Worm (Caenorhabditis elegans) whole organism, L1 larva: ENCODE results near the gene VM106R.1.

ENCODE experiments used
- F16B12.6 ChIP-seq: fragments of 150-350 bp; optimal IDR thresholded peaks from 2 replicates; lab custom pipeline; 2014; ENCODE audit warnings: missing biosample characterization, missing genetic modification characterization
- aha-1 ChIP-seq: fragments of 150-350 bp; optimal IDR thresholded peaks from 2 replicates; lab custom pipeline; 2014; ENCODE audit warnings: missing biosample characterization, missing genetic modification characterization
- ama-1 ChIP-seq: fragments of 150-350 bp; optimal IDR thresholded peaks from 2 replicates; lab custom pipeline; 2014
- blmp-1 ChIP-seq: fragments of 150-350 bp; optimal IDR thresholded peaks from 2 replicates; lab custom pipeline; 2014; ENCODE audit warnings: missing biosample characterization, missing genetic modification characterization
- ceh-8 ChIP-seq: fragments of 200-800 bp; sonication (Bioruptor generic); optimal IDR thresholded peaks from 2 replicates; lab custom pipeline; 2018; ENCODE audit warnings: mild to moderate bottlenecking, missing genetic modification characterization, moderate library complexity, missing compliant biosample characterization
- ceh-82 ChIP-seq, 3 experiments: fragments of 150-350 bp in 1 of 3; sonication (generic microtip) in 2 of 3; optimal IDR thresholded peaks; 2 replicates each; lab custom pipeline; 2014 to 2017; ENCODE audit warnings: missing biosample characterization in 3 of 3, missing genetic modification characterization in 3 of 3
- ceh-88 ChIP-seq: fragments of 200-800 bp; sonication (Bioruptor generic); IDR thresholded peaks from 2 replicates; pipeline ENCODE4 v1.3.6; 2022; ENCODE audit warnings: missing genetic modification characterization, missing compliant biosample characterization
- ceh-90 ChIP-seq: sonication (generic microtip); optimal IDR thresholded peaks from 2 replicates; lab custom pipeline; 2016; ENCODE audit warnings: missing genetic modification characterization, missing compliant biosample characterization
- dsc-1 ChIP-seq: sonication (generic microtip); optimal IDR thresholded peaks from 2 replicates; lab custom pipeline; 2016; ENCODE audit warnings: mild to moderate bottlenecking, missing genetic modification characterization, missing compliant biosample characterization
- efl-1 ChIP-seq, 4 experiments: fragments of 150-350 bp; optimal IDR thresholded peaks in 3 of 4; peaks in 1 of 4; 1 replicate in 1 of 4; 2 replicates in 3 of 4; lab custom pipeline; 2014; ENCODE audit warnings: missing biosample characterization in 2 of 4, missing genetic modification characterization in 2 of 4, missing genetic modification reagents in 2 of 4
- egl-13 ChIP-seq: sonication (generic microtip); optimal IDR thresholded peaks from 2 replicates; lab custom pipeline; 2016; ENCODE audit warnings: missing genotype, missing genetic modification reagents, missing genetic modification characterization, missing compliant biosample characterization
- elt-2 ChIP-seq: sonication (generic microtip); optimal IDR thresholded peaks from 2 replicates; lab custom pipeline; 2016; ENCODE audit warnings: missing genetic modification characterization, mild to moderate bottlenecking, inconsistent platforms, missing compliant biosample characterization, missing genetic modification reagents
- ets-5 ChIP-seq: fragments of 200-800 bp; sonication (Bioruptor generic); IDR thresholded peaks from 2 replicates; pipeline ENCODE4 v1.3.6; 2022; ENCODE audit warnings: missing genetic modification characterization, missing compliant biosample characterization
- fkh-10 ChIP-seq: sonication (generic microtip); optimal IDR thresholded peaks from 2 replicates; lab custom pipeline; 2017; ENCODE audit warnings: missing biosample characterization, missing genetic modification reagents, missing genetic modification characterization
- fos-1 ChIP-seq: fragments of 150-350 bp; optimal IDR thresholded peaks from 2 replicates; lab custom pipeline; 2014; ENCODE audit warnings: missing biosample characterization, missing genetic modification characterization
- hlh-4 ChIP-seq: sonication (generic microtip); optimal IDR thresholded peaks from 2 replicates; lab custom pipeline; 2016; ENCODE audit warnings: mild to moderate bottlenecking, missing genetic modification characterization, missing compliant biosample characterization
- hpl-2 ChIP-seq: fragments of 150-350 bp; optimal IDR thresholded peaks from 2 replicates; lab custom pipeline; 2014; ENCODE audit warnings: missing biosample characterization, missing genetic modification reagents, missing genetic modification characterization
- irx-1 ChIP-seq: sonication (generic microtip); optimal IDR thresholded peaks from 2 replicates; lab custom pipeline; 2016; ENCODE audit warnings: missing genetic modification characterization, missing compliant biosample characterization
- lin-14 ChIP-seq: fragments of 200-800 bp; sonication (Bioruptor generic); optimal IDR thresholded peaks from 2 replicates; lab custom pipeline; 2018; ENCODE audit warnings: mild to moderate bottlenecking, missing genetic modification characterization, moderate library complexity, missing compliant biosample characterization
- lin-35 ChIP-seq, 2 experiments: fragments of 150-350 bp; optimal IDR thresholded peaks; 2 replicates each; lab custom pipeline; 2014; ENCODE audit warnings: missing biosample characterization in 2 of 2, missing genetic modification characterization in 2 of 2, missing genetic modification reagents in 2 of 2
- lin-39 ChIP-seq: fragments of 150-350 bp; optimal IDR thresholded peaks from 2 replicates; lab custom pipeline; 2014; ENCODE audit warnings: missing biosample characterization, missing genetic modification reagents, missing genetic modification characterization
- lir-3 ChIP-seq: sonication (generic microtip); optimal IDR thresholded peaks from 2 replicates; lab custom pipeline; 2016; ENCODE audit warnings: mild to moderate bottlenecking, missing genetic modification characterization, moderate library complexity, missing compliant biosample characterization; ENCODE audit not compliant: poor library complexity
- lsy-2 ChIP-seq, 2 experiments: fragments of 150-350 bp; optimal IDR thresholded peaks; 2 replicates each; lab custom pipeline; 2014; ENCODE audit warnings: missing biosample characterization in 2 of 2, missing genetic modification characterization in 2 of 2
- nhr-12 ChIP-seq: sonication (generic microtip); optimal IDR thresholded peaks from 2 replicates; lab custom pipeline; 2017; ENCODE audit warnings: missing biosample characterization, missing genetic modification characterization
- nhr-20 ChIP-seq: sonication (generic microtip); optimal IDR thresholded peaks from 2 replicates; lab custom pipeline; 2016; ENCODE audit warnings: mild to moderate bottlenecking, missing genetic modification characterization, missing compliant biosample characterization
- nhr-237 ChIP-seq: fragments of 150-350 bp; optimal IDR thresholded peaks from 2 replicates; lab custom pipeline; 2014; ENCODE audit warnings: missing biosample characterization, missing genetic modification characterization
- nhr-71 ChIP-seq: sonication (generic microtip); optimal IDR thresholded peaks from 2 replicates; lab custom pipeline; 2016; ENCODE audit warnings: mild to moderate bottlenecking, missing genetic modification characterization, moderate library complexity, missing compliant biosample characterization
- nhr-76 ChIP-seq: sonication (generic microtip); optimal IDR thresholded peaks from 2 replicates; lab custom pipeline; 2017; ENCODE audit warnings: missing biosample characterization, missing genetic modification characterization
- nhr-85 ChIP-seq: sonication (generic microtip); peaks from one replicate; lab custom pipeline; 2016; ENCODE audit warnings: missing genetic modification characterization, inconsistent platforms, missing compliant biosample characterization
- nhr-90 ChIP-seq: sonication (generic microtip); optimal IDR thresholded peaks from 2 replicates; lab custom pipeline; 2016; ENCODE audit warnings: mild to moderate bottlenecking, missing genetic modification characterization, missing compliant biosample characterization; ENCODE audit not compliant: poor library complexity
- pag-3 ChIP-seq: sonication (generic microtip); optimal IDR thresholded peaks from 2 replicates; lab custom pipeline; 2017; ENCODE audit warnings: missing genetic modification characterization, mild to moderate bottlenecking, missing compliant biosample characterization, antibody characterized with exemption, borderline replicate concordance; ENCODE audit not compliant: insufficient read depth
- snpc-4 ChIP-seq: fragments of 150-350 bp; optimal IDR thresholded peaks from 2 replicates; lab custom pipeline; 2014; ENCODE audit warnings: missing biosample characterization, missing genetic modification characterization
- snu-23 ChIP-seq: sonication (generic microtip); optimal IDR thresholded peaks from 2 replicates; lab custom pipeline; 2016; ENCODE audit warnings: missing genetic modification characterization, missing compliant biosample characterization
- tbx-2 ChIP-seq: sonication (generic microtip); optimal IDR thresholded peaks from 2 replicates; lab custom pipeline; 2016; ENCODE audit warnings: missing genetic modification characterization, missing compliant biosample characterization
- tlp-1 ChIP-seq: fragments of 150-350 bp; optimal IDR thresholded peaks from 2 replicates; lab custom pipeline; 2014; ENCODE audit warnings: missing biosample characterization, missing genetic modification characterization
- zag-1 ChIP-seq: fragments of 150-350 bp; optimal IDR thresholded peaks from 2 replicates; lab custom pipeline; 2014; ENCODE audit warnings: missing biosample characterization, missing genetic modification characterization
- zip-4 ChIP-seq: fragments of 200-800 bp; sonication (Bioruptor generic); optimal IDR thresholded peaks from 2 replicates; lab custom pipeline; 2018; ENCODE audit warnings: mild to moderate bottlenecking, missing genetic modification characterization, moderate library complexity, missing compliant biosample characterization

The VM106R.1 gene

DNA sequence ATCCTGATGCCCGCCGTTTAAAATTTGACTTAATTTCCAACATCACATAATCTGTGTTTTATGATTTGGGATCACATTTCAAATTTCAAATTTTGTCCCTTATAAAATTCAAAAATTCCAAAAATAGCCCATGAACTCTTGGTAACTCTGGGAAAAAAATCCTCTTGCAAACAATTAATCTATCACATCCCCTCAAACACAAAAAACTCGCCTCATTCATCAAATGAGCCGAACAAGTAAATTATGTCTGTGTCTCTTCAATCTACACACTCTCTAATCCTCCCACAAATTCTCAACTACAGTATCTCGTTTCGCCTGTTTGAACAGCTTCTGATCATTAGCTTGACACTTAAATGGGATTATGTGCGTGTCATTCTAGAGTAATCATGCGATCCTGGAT is 18.3 kb downstream of the VM106R.1 start, which contains the start of gene msrp-7:
TSS of gene msrp-7 (plus strand) at position 301 of the 400 bp plus-strand sequence.
- TF ChIP-seq zip-4 (GFP tag; lab: Kevin White, UChicago): no peak
- no peak for TF ChIP-seq ets-5 (GFP tag; lab: Robert Waterston, UW)
- TF ChIP-seq elt-2 (tag; lab: Kevin White, UChicago): no peak
- no peak for TF ChIP-seq lin-39 (tag; lab: Kevin White, UChicago)
- no peak for TF ChIP-seq efl-1 (optimal IDR thresholded peaks at IDR 0.05; lab: Kevin White, UChicago)
- no peak for TF ChIP-seq efl-1 (GFP tag; optimal IDR thresholded peaks at IDR 0.05 in 1 of 2; lab: Kevin White, UChicago)
- TF ChIP-seq pag-3 (tag; lab: Kevin White, UChicago): no peak
- no peak for TF ChIP-seq F16B12.6 (tag; lab: Kevin White, UChicago)
- no peak for TF ChIP-seq egl-13
- TF ChIP-seq nhr-20 (tag; lab: Kevin White, UChicago): no peak
- no peak for TF ChIP-seq fos-1 (tag; lab: Kevin White, UChicago)
- no peak for TF ChIP-seq zag-1 (tag; lab: Kevin White, UChicago)
- no peak for TF ChIP-seq ceh-88
- TF ChIP-seq nhr-237: no peak
- TF ChIP-seq aha-1 (tag; lab: Kevin White, UChicago): no peak
- TF ChIP-seq lin-35 (GFP tag; optimal IDR thresholded peaks at IDR 0.05; lab: Kevin White, UChicago): no peak
- no peak for TF ChIP-seq hpl-2 (GFP tag; lab: Kevin White, UChicago)
- TF ChIP-seq ceh-82 (tag; optimal IDR thresholded peaks at IDR 0.05; lab: Kevin White, UChicago): no peak
- TF ChIP-seq nhr-85 (tag; lab: Kevin White, UChicago): no peak
- no peak for TF ChIP-seq hlh-4 (tag; lab: Kevin White, UChicago)
- TF ChIP-seq, all 84 proteins: peak for 0

DNA sequence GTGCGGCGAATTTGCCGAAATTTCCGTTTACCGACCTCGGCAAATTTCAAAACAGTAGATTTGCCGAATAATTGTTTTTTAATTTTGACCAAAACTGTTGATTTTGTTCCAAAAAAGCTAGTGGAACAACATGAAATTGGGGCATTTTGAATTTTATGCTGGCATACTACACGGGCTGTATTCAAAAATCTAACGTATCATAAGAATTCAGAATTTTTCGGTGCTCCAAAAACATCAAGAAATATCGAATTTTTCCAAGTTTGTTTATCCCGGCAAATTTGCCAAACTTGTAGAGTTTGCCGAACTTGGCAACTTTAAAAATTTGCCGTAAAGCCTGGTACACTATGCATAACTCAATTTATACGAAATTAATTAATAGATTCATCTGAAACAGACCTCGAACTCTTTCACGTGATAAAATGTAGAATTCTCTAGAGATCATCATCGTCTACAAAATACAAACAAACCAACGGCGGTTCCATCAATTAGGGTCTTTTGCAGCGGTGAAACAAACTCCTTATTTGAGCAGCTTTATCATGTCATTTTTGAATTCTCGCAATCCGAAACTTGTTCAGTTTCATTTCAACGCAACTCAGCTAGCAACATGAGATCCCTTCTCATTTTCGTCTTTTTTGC is 20.2 kb downstream of the VM106R.1 start, which contains the start of gene R06F6.14:
TSS of gene R06F6.14 (plus strand) at position 586 of the 636 bp plus-strand sequence.
- TF ChIP-seq nhr-76 (tag; lab: Kevin White, UChicago): no peak
- no peak for TF ChIP-seq tbx-2 (tag; lab: Kevin White, UChicago)

DNA sequence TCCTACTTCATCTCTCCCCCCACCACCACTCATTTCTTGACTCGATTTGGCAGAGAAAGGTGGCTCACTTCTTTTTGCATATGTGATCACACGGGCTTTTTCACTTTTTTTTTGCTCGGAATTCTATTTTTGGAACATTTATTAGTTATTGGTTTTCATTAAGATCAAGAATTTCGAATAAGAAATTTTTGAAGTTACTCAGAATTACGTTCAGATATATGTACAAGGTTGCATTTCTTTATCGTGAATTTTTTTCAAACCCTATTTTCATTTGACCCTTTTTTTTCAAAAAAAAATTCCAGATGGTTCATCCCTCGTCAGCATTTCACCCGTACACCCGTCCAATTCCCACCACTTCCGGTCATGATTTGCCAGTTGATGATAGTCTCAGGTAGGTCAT is 23.5 kb downstream of the VM106R.1 start, which contains the start of gene ceh-62:
TSS of gene ceh-62 (plus strand) at position 301 of the 400 bp plus-strand sequence.
- TF ChIP-seq nhr-85 (tag; lab: Kevin White, UChicago) (no peak), nhr-237 (no peak), ceh-8 (GFP tag; lab: Kevin White, UChicago) (no peak), ama-1 (lab: Kevin White, UChicago) (no peak), snu-23 (no peak), lsy-2 (tag; optimal IDR thresholded peaks at IDR 0.05; lab: Kevin White, UChicago) (no peak), tlp-1 (tag; lab: Kevin White, UChicago) (no peak), ceh-82 (tag; optimal IDR thresholded peaks at IDR 0.05; lab: Kevin White, UChicago) (no peak), nhr-90 (tag; lab: Kevin White, UChicago) (no peak), blmp-1 (no peak), zag-1 (tag; lab: Kevin White, UChicago) (no peak), egl-13 (no peak), ets-5 (GFP tag; lab: Robert Waterston, UW) (no peak), snpc-4 (tag; lab: Kevin White, UChicago) (no peak), pag-3 (tag; lab: Kevin White, UChicago) (no peak), irx-1 (tag; lab: Kevin White, UChicago) (no peak)
- TF ChIP-seq, all 84 proteins: peak for 0

DNA sequence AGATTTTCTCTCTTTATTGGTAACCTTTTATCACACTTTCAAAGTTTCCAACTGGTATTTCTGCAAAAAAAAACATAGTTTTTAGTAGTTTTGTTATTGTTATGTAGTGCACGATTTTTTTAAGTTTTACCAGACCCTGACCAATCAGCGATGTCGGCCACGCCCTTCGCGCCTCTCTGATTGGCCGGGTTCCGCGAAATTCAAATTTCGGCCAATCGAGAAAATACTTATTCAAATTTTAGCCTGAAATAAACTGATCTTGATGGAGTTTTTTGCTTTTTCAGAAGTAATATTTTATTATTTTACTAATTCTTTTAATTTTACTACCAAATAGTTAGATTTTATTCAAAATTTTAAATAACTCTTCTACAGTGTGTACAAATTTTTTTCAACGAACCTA is 24.1 kb downstream of the VM106R.1 start:
- no peak for TF ChIP-seq lir-3 (tag; lab: Kevin White, UChicago)
- TF ChIP-seq efl-1 (optimal IDR thresholded peaks at IDR 0.05; lab: Kevin White, UChicago): no peak
- TF ChIP-seq efl-1 (GFP tag; optimal IDR thresholded peaks at IDR 0.05 in 1 of 2; lab: Kevin White, UChicago): peak in 1 of 2 experiments; percentile 55
- TF ChIP-seq nhr-85 (tag; lab: Kevin White, UChicago): peak; percentile 18
- TF ChIP-seq, all 84 proteins: peak for 2

DNA sequence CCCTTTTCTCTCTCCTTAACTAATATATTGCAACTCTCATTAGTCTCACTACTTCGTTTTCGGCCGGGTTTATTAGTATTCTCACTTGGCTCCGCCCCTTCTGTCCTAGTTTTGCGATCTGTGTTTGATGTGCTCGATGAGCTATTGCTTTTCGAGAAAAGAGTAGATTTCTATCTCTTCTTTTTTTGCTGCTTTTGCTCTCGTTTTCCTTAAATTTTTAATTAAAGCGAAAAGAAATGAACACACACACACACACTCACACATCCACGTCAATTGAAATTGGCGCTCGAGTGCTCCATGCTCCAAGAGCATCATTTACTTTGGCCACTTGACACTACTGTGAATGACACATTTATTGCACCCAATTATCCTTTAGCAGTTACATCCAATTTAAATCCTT is 24.5 kb downstream of the VM106R.1 start:
- no peak for TF ChIP-seq nhr-237
- TF ChIP-seq nhr-71 (tag; lab: Kevin White, UChicago): peak; percentile 24
- peak in 1 of 2 experiments; percentile 15 for TF ChIP-seq lsy-2 (tag; optimal IDR thresholded peaks at IDR 0.05; lab: Kevin White, UChicago)
- peak; percentile 62 for TF ChIP-seq lin-14 (GFP tag; lab: Kevin White, UChicago)
- peak; percentile 33 for TF ChIP-seq egl-13
- TF ChIP-seq ceh-90 (tag; lab: Kevin White, UChicago): no peak
- no peak for TF ChIP-seq lir-3 (tag; lab: Kevin White, UChicago)
- TF ChIP-seq ama-1 (lab: Kevin White, UChicago): no peak
- no peak for TF ChIP-seq nhr-12 (tag; lab: Kevin White, UChicago)
- peak; percentile 9 for TF ChIP-seq dsc-1 (tag; lab: Kevin White, UChicago)
- no peak for TF ChIP-seq fkh-10 (GFP tag; lab: Kevin White, UChicago)
- TF ChIP-seq pag-3 (tag; lab: Kevin White, UChicago): no peak
